Fruit fly (Drosophila melanogaster) whole organism, adult: ENCODE results near the gene wfs1.

ENCODE experiments used
- CG11617 ChIP-seq: fragments of 200-800 bp; sonication (Bioruptor generic); optimal IDR thresholded peaks from 2 replicates; lab custom pipeline; 2017; ENCODE audit warnings: mild to moderate bottlenecking, missing biosample characterization, missing genetic modification reagents, missing genetic modification characterization
- CG1620 ChIP-seq: fragments of 200-800 bp; sonication (Bioruptor generic); optimal IDR thresholded peaks from 2 replicates; lab custom pipeline; 2016; ENCODE audit warnings: missing biosample characterization, missing genetic modification characterization
- CG33017 ChIP-seq: fragments of 200-800 bp; sonication (Bioruptor generic); optimal IDR thresholded peaks from 2 replicates; lab custom pipeline; 2018; ENCODE audit warnings: missing biosample characterization, mild to moderate bottlenecking, missing genetic modification characterization, moderate library complexity
- CG7101 ChIP-seq: fragments of 200-800 bp; sonication (Bioruptor generic); optimal IDR thresholded peaks from 2 replicates; lab custom pipeline; 2018; ENCODE audit warnings: missing biosample characterization, mild to moderate bottlenecking, missing genetic modification characterization, moderate library complexity
- Clk ChIP-seq: fragments of 200-800 bp; sonication (Bioruptor generic); optimal IDR thresholded peaks from 2 replicates; lab custom pipeline; 2017; ENCODE audit warnings: missing biosample characterization, missing genetic modification characterization
- bab1 ChIP-seq: fragments of 200-800 bp; sonication (Bioruptor generic); optimal IDR thresholded peaks from 3 replicates; lab custom pipeline; 2019; ENCODE audit warnings: missing biosample characterization, mild to moderate bottlenecking, missing genetic modification characterization, moderate library complexity
- cnc ChIP-seq, 2 experiments: fragments of >200 bp; optimal IDR thresholded peaks; 2 replicates each; lab custom pipeline; 2017
- kay ChIP-seq: fragments of 200-800 bp; sonication (Bioruptor generic); peaks from one replicate; lab custom pipeline; 2016; ENCODE audit warnings: missing biosample characterization, missing genetic modification characterization, borderline replicate concordance

DNA sequence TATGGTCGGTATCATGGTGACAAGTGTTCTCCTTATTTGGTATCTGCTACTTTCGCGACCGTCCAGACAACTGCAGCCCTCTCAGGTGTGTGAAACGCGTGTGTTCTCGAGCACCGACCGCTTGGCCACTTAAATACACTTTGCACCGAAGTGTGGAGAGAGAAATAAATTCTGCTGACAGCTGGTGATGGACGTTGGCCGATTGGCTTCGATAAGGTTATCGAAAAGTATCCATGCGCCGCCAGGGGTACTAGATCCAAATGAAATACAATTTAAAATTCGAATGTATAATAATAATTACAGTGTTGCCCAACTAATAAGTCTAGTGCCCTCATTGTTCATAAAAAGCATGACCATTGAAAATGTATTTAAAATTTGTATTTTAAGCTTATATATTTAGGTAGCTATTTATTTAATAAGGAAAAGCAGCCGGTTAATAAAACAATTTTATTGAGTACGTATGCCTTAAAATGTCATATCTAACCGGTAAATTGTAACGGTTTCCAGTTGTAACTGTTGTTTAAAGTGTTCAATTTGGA is 3.8 kb downstream of the wfs1 start, which contains the start of the genes Gclm and CG17625:
- TF ChIP-seq CG1620 (peak; percentile 38), bab1 (GFP tag; lab: Kevin White, UChicago) (peak; percentile 80), kay (GFP tag; lab: Kevin White, UChicago) (no peak), CG33017 (tag; lab: Kevin White, UChicago) (peak; percentile 64), CG7101 (peak; percentile 73), Clk (GFP tag; lab: Kevin White, UChicago) (no peak), CG11617 (GFP tag; lab: Kevin White, UChicago) (peak; percentile 45), cnc (optimal IDR thresholded peaks at IDR 0.05; lab: Kevin White, UChicago) (no peak)
